Worm (Caenorhabditis elegans) whole organism, L4 larva: ENCODE measurements around the gene srx-76.
A peak's percentile ranks its signal among the peaks of the same experiment; 100 is the strongest.

Experiments used
- F26F4.8 ChIP-seq: fragments of 200-800 bp; sonication (Bioruptor generic); conservative IDR thresholded peaks from 2 replicates; pipeline ENCODE4 v1.3.6; 2022; ENCODE audit warnings: missing genetic modification characterization, missing compliant biosample characterization
- F37D6.2 ChIP-seq: sonication (generic microtip); optimal IDR thresholded peaks from 2 replicates; lab custom pipeline; 2016; ENCODE audit warnings: mild to moderate bottlenecking, missing genetic modification characterization, missing compliant biosample characterization
- F44E2.7 ChIP-seq: fragments of 200-800 bp; sonication (Bioruptor generic); IDR thresholded peaks from 2 replicates; pipeline ENCODE4 v2.1.2; 2022; ENCODE audit warnings: missing genetic modification characterization, missing compliant biosample characterization
- F49E8.2 ChIP-seq: sonication (generic microtip); optimal IDR thresholded peaks from 2 replicates; lab custom pipeline; 2016; ENCODE audit warnings: missing compliant biosample characterization, mild to moderate bottlenecking, missing genetic modification characterization, borderline replicate concordance
- Y5F2A.4 ChIP-seq: fragments of 200-800 bp; sonication (Bioruptor generic); optimal IDR thresholded peaks from 2 replicates; lab custom pipeline; 2018; ENCODE audit warnings: mild to moderate bottlenecking, missing genetic modification characterization, missing compliant biosample characterization
- ZK546.5 ChIP-seq, 2 experiments: sonication (generic microtip); optimal IDR thresholded peaks; 2 replicates each; lab custom pipeline; 2017; ENCODE audit warnings: missing biosample characterization in 2 of 2, missing genetic modification characterization in 2 of 2
- aha-1 ChIP-seq: fragments of 150-350 bp; peaks from one replicate; lab custom pipeline; 2014; ENCODE audit warnings: missing biosample characterization, missing genetic modification characterization
- arid-1 ChIP-seq: fragments of 200-800 bp; sonication (Bioruptor generic); conservative IDR thresholded peaks from 2 replicates; pipeline ENCODE4 v1.3.6; 2022; ENCODE audit warnings: missing genetic modification reagents, missing genetic modification characterization, missing compliant biosample characterization
- attf-4 ChIP-seq: sonication (generic microtip); optimal IDR thresholded peaks from 3 replicates; lab custom pipeline; 2017; ENCODE audit warnings: missing biosample characterization, missing genetic modification characterization
- ceh-32 ChIP-seq: sonication (generic microtip); optimal IDR thresholded peaks from 2 replicates; lab custom pipeline; 2016; ENCODE audit warnings: mild to moderate bottlenecking, missing genetic modification characterization, missing compliant biosample characterization; ENCODE audit not compliant: poor library complexity
- ceh-44 ChIP-seq: fragments of 200-800 bp; sonication (Bioruptor generic); IDR thresholded peaks from 2 replicates; pipeline ENCODE4 v1.3.6; 2022; ENCODE audit warnings: missing genetic modification reagents, missing genetic modification characterization, missing compliant biosample characterization
- ceh-82 ChIP-seq: sonication (generic microtip); optimal IDR thresholded peaks from 2 replicates; lab custom pipeline; 2017; ENCODE audit warnings: missing biosample characterization, missing genetic modification characterization
- ces-1 ChIP-seq: fragments of 150-350 bp; sonication (generic microtip); optimal IDR thresholded peaks from 4 replicates; lab custom pipeline; 2014; ENCODE audit warnings: missing biosample characterization, missing genetic modification reagents, missing genetic modification characterization
- ctbp-1 ChIP-seq: fragments of 200-800 bp; sonication (Bioruptor generic); IDR thresholded peaks from 2 replicates; pipeline ENCODE4 v1.3.6; 2022; ENCODE audit warnings: missing genetic modification reagents, missing genetic modification characterization, missing compliant biosample characterization
- daf-12 ChIP-seq: fragments of 150-350 bp; optimal IDR thresholded peaks from 2 replicates; lab custom pipeline; 2014; ENCODE audit warnings: missing biosample characterization, missing genetic modification reagents, missing genetic modification characterization
- daf-16 ChIP-seq, 3 experiments: sonication (generic microtip); optimal IDR thresholded peaks; 2 replicates each; lab custom pipeline; 2016 to 2017; ENCODE audit warnings: missing genetic modification characterization in 3 of 3, missing genetic modification reagents in 3 of 3, mild to moderate bottlenecking in 2 of 3, missing compliant biosample characterization in 2 of 3, missing biosample characterization in 1 of 3, moderate library complexity in 1 of 3
- daf-19 ChIP-seq: fragments of 200-800 bp; sonication (Bioruptor generic); conservative IDR thresholded peaks from 2 replicates; pipeline ENCODE4 v1.3.6; 2022; ENCODE audit warnings: missing genetic modification characterization, missing compliant biosample characterization
- duxl-1 ChIP-seq: sonication (generic microtip); optimal IDR thresholded peaks from 2 replicates; lab custom pipeline; 2016; ENCODE audit warnings: mild to moderate bottlenecking, missing genetic modification characterization, moderate library complexity, missing compliant biosample characterization; ENCODE audit not compliant: poor library complexity
- dve-1 ChIP-seq: sonication (generic microtip); optimal IDR thresholded peaks from 2 replicates; lab custom pipeline; 2017; ENCODE audit warnings: antibody characterized with exemption, mild to moderate bottlenecking, missing genetic modification characterization, missing compliant biosample characterization; ENCODE audit not compliant: insufficient read depth
- egl-43 ChIP-seq: fragments of 200-800 bp; sonication (Bioruptor generic); IDR thresholded peaks from 2 replicates; pipeline ENCODE4 v1.3.6; 2022; ENCODE audit warnings: missing genetic modification reagents, missing genetic modification characterization, missing compliant biosample characterization
- fos-1 ChIP-seq: fragments of 150-350 bp; optimal IDR thresholded peaks from 2 replicates; lab custom pipeline; 2014; ENCODE audit warnings: missing biosample characterization, missing genetic modification characterization
- gei-8 ChIP-seq: fragments of 200-800 bp; sonication (Bioruptor generic); optimal IDR thresholded peaks from 2 replicates; lab custom pipeline; 2018; ENCODE audit warnings: mild to moderate bottlenecking, missing genetic modification characterization, missing compliant biosample characterization
- hif-1 ChIP-seq, 2 experiments: sonication (generic microtip); optimal IDR thresholded peaks; 2 replicates each; lab custom pipeline; 2016 to 2017; ENCODE audit warnings: missing compliant biosample characterization in 2 of 2, missing genetic modification characterization in 2 of 2, missing genetic modification reagents in 2 of 2, missing genotype in 2 of 2, mild to moderate bottlenecking in 1 of 2
- hlh-11 ChIP-seq: fragments of 200-800 bp; sonication (Bioruptor generic); optimal IDR thresholded peaks from 2 replicates; lab custom pipeline; 2018; ENCODE audit warnings: mild to moderate bottlenecking, missing genetic modification characterization, missing compliant biosample characterization
- hlh-30 ChIP-seq: sonication (generic microtip); optimal IDR thresholded peaks from 2 replicates; lab custom pipeline; 2017; ENCODE audit warnings: antibody characterized with exemption, mild to moderate bottlenecking, missing genetic modification characterization, missing compliant biosample characterization; ENCODE audit not compliant: insufficient read depth
- jun-1 ChIP-seq: fragments of 150-350 bp; optimal IDR thresholded peaks from 2 replicates; lab custom pipeline; 2014; ENCODE audit warnings: missing biosample characterization, missing genetic modification reagents, missing genetic modification characterization
- lin-1 ChIP-seq: fragments of 200-800 bp; sonication (Bioruptor generic); IDR thresholded peaks from 2 replicates; pipeline ENCODE4 v1.3.6; 2022; ENCODE audit warnings: missing genetic modification reagents, missing genetic modification characterization, missing compliant biosample characterization
- lin-29 ChIP-seq: fragments of 200-800 bp; sonication (Bioruptor generic); IDR thresholded peaks from 2 replicates; pipeline ENCODE4 v1.3.6; 2022; ENCODE audit warnings: missing genetic modification reagents, missing genetic modification characterization, missing compliant biosample characterization
- lin-38 ChIP-seq: fragments of 200-800 bp; sonication (Bioruptor generic); IDR thresholded peaks from 2 replicates; pipeline ENCODE4 v1.3.6; 2022; ENCODE audit warnings: missing genetic modification reagents, missing genetic modification characterization, missing compliant biosample characterization
- lin-39 ChIP-seq: fragments of 150-350 bp; optimal IDR thresholded peaks from 2 replicates; lab custom pipeline; 2014; ENCODE audit warnings: missing biosample characterization, missing genetic modification reagents, missing genetic modification characterization
- lsy-2 ChIP-seq, 2 experiments: fragments of 150-350 bp in 1 of 2; sonication (generic microtip) in 1 of 2; optimal IDR thresholded peaks; 2 replicates each; lab custom pipeline; 2014 to 2017; ENCODE audit warnings: missing biosample characterization in 2 of 2, missing genetic modification characterization in 2 of 2
- mdl-1 ChIP-seq, 2 experiments: fragments of 150-350 bp in 1 of 2; sonication (generic microtip) in 1 of 2; optimal IDR thresholded peaks; 2 replicates each; lab custom pipeline; 2014 to 2017; ENCODE audit warnings: missing biosample characterization in 2 of 2, missing genetic modification characterization in 2 of 2
- mep-1 ChIP-seq: fragments of 150-350 bp; sonication (generic microtip); optimal IDR thresholded peaks from 3 replicates; lab custom pipeline; 2014; ENCODE audit warnings: missing biosample characterization, missing genetic modification characterization
- nhr-11 ChIP-seq: fragments of 150-350 bp; optimal IDR thresholded peaks from 2 replicates; lab custom pipeline; 2014; ENCODE audit warnings: missing biosample characterization, missing genetic modification characterization
- nhr-111 ChIP-seq: fragments of 200-800 bp; sonication (Bioruptor generic); optimal IDR thresholded peaks from 2 replicates; lab custom pipeline; 2018; ENCODE audit warnings: mild to moderate bottlenecking, missing genetic modification characterization, missing compliant biosample characterization
- nhr-28 ChIP-seq: fragments of 150-350 bp; optimal IDR thresholded peaks from 2 replicates; lab custom pipeline; 2014; ENCODE audit warnings: missing biosample characterization, missing genetic modification characterization
- nhr-41 ChIP-seq: fragments of 200-800 bp; sonication (Bioruptor generic); IDR thresholded peaks from 2 replicates; pipeline ENCODE4 v1.3.6; 2022; ENCODE audit warnings: missing genetic modification reagents, missing genetic modification characterization, missing compliant biosample characterization
- nhr-42 ChIP-seq: fragments of 200-800 bp; sonication (Bioruptor generic); IDR thresholded peaks from 2 replicates; pipeline ENCODE4 v1.3.6; 2022; ENCODE audit warnings: missing genetic modification characterization, missing compliant biosample characterization
- pha-4 ChIP-seq, 2 experiments: fragments of 150-350 bp in 1 of 2; fragments of 200-800 bp in 1 of 2; sonication (Bioruptor generic) in 1 of 2; IDR thresholded peaks in 1 of 2; optimal IDR thresholded peaks in 1 of 2; 2 replicates each; pipeline versions ENCODE4 v1.3.6 to Lab custom; 2014 to 2022; ENCODE audit warnings: missing genetic modification characterization in 2 of 2, missing genetic modification reagents in 2 of 2, missing biosample characterization in 1 of 2, missing compliant biosample characterization in 1 of 2
- php-3 ChIP-seq: fragments of 200-800 bp; sonication (Bioruptor generic); IDR thresholded peaks from 2 replicates; pipeline ENCODE4 v1.3.6; 2022; ENCODE audit warnings: missing genetic modification reagents, missing genetic modification characterization, missing compliant biosample characterization
- saeg-2 ChIP-seq: fragments of 200-800 bp; sonication (Bioruptor generic); IDR thresholded peaks from 2 replicates; pipeline ENCODE4 v1.3.6; 2022; ENCODE audit warnings: missing genetic modification reagents, missing genetic modification characterization, missing compliant biosample characterization
- skn-1 ChIP-seq: fragments of 150-350 bp; optimal IDR thresholded peaks from 2 replicates; lab custom pipeline; 2014; ENCODE audit warnings: missing biosample characterization, missing genetic modification characterization
- snpc-4 ChIP-seq: fragments of 150-350 bp; optimal IDR thresholded peaks from 2 replicates; lab custom pipeline; 2014; ENCODE audit warnings: missing biosample characterization, missing genetic modification characterization
- spr-1 ChIP-seq: sonication (generic microtip); optimal IDR thresholded peaks from 2 replicates; lab custom pipeline; 2016; ENCODE audit warnings: mild to moderate bottlenecking, missing genetic modification characterization, missing compliant biosample characterization
- spr-3 ChIP-seq: fragments of 200-800 bp; sonication (Bioruptor generic); optimal IDR thresholded peaks from 2 replicates; lab custom pipeline; 2018; ENCODE audit warnings: mild to moderate bottlenecking, missing genetic modification characterization, missing compliant biosample characterization
- tag-97 ChIP-seq: fragments of 200-800 bp; sonication (Bioruptor generic); IDR thresholded peaks from 2 replicates; pipeline ENCODE4 v1.3.6; 2022; ENCODE audit warnings: missing genetic modification characterization, missing compliant biosample characterization
- unc-39 ChIP-seq: sonication (generic microtip); optimal IDR thresholded peaks from 2 replicates; lab custom pipeline; 2017; ENCODE audit warnings: missing biosample characterization, missing genetic modification characterization
- vab-7 ChIP-seq: fragments of 200-800 bp; sonication (Bioruptor generic); IDR thresholded peaks from 2 replicates; pipeline ENCODE4 v1.3.6; 2022; ENCODE audit warnings: missing genetic modification reagents, missing genetic modification characterization, missing compliant biosample characterization
- ztf-11 ChIP-seq: fragments of 150-350 bp; optimal IDR thresholded peaks from 2 replicates; lab custom pipeline; 2014; ENCODE audit warnings: missing biosample characterization, missing genetic modification characterization

Gene srx-76

ce11 chrV:11859082-11859858, 32.3 kb upstream of the srx-76 start (continued):
- no peak for TF ChIP-seq ZK546.5 (tag; optimal IDR thresholded peaks at IDR 0.05; lab: Kevin White, UChicago)
- no peak for TF ChIP-seq lin-39
- TF ChIP-seq nhr-41 = no peak
- TF ChIP-seq F26F4.8 = no peak
- TF ChIP-seq php-3 = 0 out of 2 replicates have a peak, but pooled peaks have one; percentile 7
- no peak for TF ChIP-seq pha-4 (GFP tag; IDR thresholded peaks at IDR 0.05; lab: Robert Waterston, UW)
- peak; percentile 23 for TF ChIP-seq pha-4 (tag; optimal IDR thresholded peaks at IDR 0.05; lab: Kevin White, UChicago)
- peak; percentile 72 for TF ChIP-seq hlh-11 (tag; lab: Kevin White, UChicago)
- TF ChIP-seq spr-1 (tag; lab: Kevin White, UChicago) = no peak
- no peak for TF ChIP-seq arid-1
- no peak for TF ChIP-seq hif-1 (tag; optimal IDR thresholded peaks at IDR 0.05; lab: Kevin White, UChicago)
- TF ChIP-seq duxl-1 (tag; lab: Kevin White, UChicago) = no peak
- TF ChIP-seq attf-4 (tag; lab: Kevin White, UChicago) = no peak
- TF ChIP-seq hlh-30 (tag; lab: Kevin White, UChicago) = peak; percentile 78
- peak; percentile 10 for TF ChIP-seq dve-1 (tag; lab: Kevin White, UChicago)
- TF ChIP-seq mep-1 (tag; lab: Kevin White, UChicago) = peak; percentile 16
- no peak for TF ChIP-seq lin-29 (GFP tag; lab: Robert Waterston, UW)
- no peak for TF ChIP-seq unc-39 (tag; lab: Kevin White, UChicago)
- TF ChIP-seq Y5F2A.4 (GFP tag; lab: Kevin White, UChicago) = no peak
- no peak for TF ChIP-seq daf-16 (GFP tag; optimal IDR thresholded peaks at IDR 0.05; lab: Kevin White, UChicago)
- TF ChIP-seq daf-16 (tag; optimal IDR thresholded peaks at IDR 0.05; lab: Kevin White, UChicago) = peak; percentile 67
- TF ChIP-seq nhr-28 = peak; percentile 40
- no peak for TF ChIP-seq F44E2.7
- no peak for TF ChIP-seq egl-43 (GFP tag; lab: Robert Waterston, UW)
- TF ChIP-seq saeg-2 (GFP tag; lab: Robert Waterston, UW) = no peak
- TF ChIP-seq lin-1 (GFP tag; lab: Robert Waterston, UW) = 0 out of 2 replicates have a peak, but pooled peaks have one; percentile 10
- TF ChIP-seq vab-7 (GFP tag; lab: Robert Waterston, UW) = no peak
- TF ChIP-seq ztf-11 (tag; lab: Kevin White, UChicago) = no peak
- no peak for TF ChIP-seq spr-3 (GFP tag; lab: Kevin White, UChicago)
- TF ChIP-seq fos-1 (tag; lab: Kevin White, UChicago) = no peak
- TF ChIP-seq daf-19 (GFP tag; lab: Robert Waterston, UW) = no peak
- TF ChIP-seq nhr-42 = no peak
- TF ChIP-seq skn-1 = no peak
- TF ChIP-seq aha-1 (tag; lab: Kevin White, UChicago) = no peak
- TF ChIP-seq ces-1 (GFP tag; lab: Kevin White, UChicago) = no peak
- peak; percentile 59 to 90 for TF ChIP-seq mdl-1 (tag; optimal IDR thresholded peaks at IDR 0.05; lab: Kevin White, UChicago)
- TF ChIP-seq lin-38 = no peak
- TF ChIP-seq F49E8.2 (tag; lab: Kevin White, UChicago) = no peak
- TF ChIP-seq ceh-32 (tag; lab: Kevin White, UChicago) = no peak
- no peak for TF ChIP-seq ceh-82 (tag; lab: Kevin White, UChicago)
- TF ChIP-seq jun-1 (tag; lab: Kevin White, UChicago) = no peak
- TF ChIP-seq nhr-111 (GFP tag; lab: Kevin White, UChicago) = no peak
- TF ChIP-seq tag-97 = no peak
- TF ChIP-seq daf-12 (tag; lab: Kevin White, UChicago) = no peak
- peak; percentile 63 for TF ChIP-seq gei-8 (GFP tag; lab: Kevin White, UChicago)
- TF ChIP-seq ctbp-1 = no peak
- no peak for TF ChIP-seq snpc-4
- no peak for TF ChIP-seq ceh-44 (GFP tag; lab: Robert Waterston, UW)
- TF ChIP-seq lsy-2 (tag; optimal IDR thresholded peaks at IDR 0.05; lab: Kevin White, UChicago) = peak; percentile 16 to 60
- no peak for TF ChIP-seq nhr-11
- no peak for TF ChIP-seq F37D6.2 (tag; lab: Kevin White, UChicago)
